Worm (Caenorhabditis elegans) whole organism, L4 larva: Measurements from ENCODE around the gene ZK856.4.

Source experiments
- ceh-62 ChIP-seq: sonication (generic microtip); optimal IDR thresholded peaks from 2 replicates; lab custom pipeline; 2017; ENCODE audit warnings: missing biosample characterization, missing genetic modification characterization
- fos-1 ChIP-seq: fragments of 150-350 bp; optimal IDR thresholded peaks from 2 replicates; lab custom pipeline; 2014; ENCODE audit warnings: missing biosample characterization, missing genetic modification characterization
- jun-1 ChIP-seq: fragments of 150-350 bp; optimal IDR thresholded peaks from 2 replicates; lab custom pipeline; 2014; ENCODE audit warnings: missing biosample characterization, missing genetic modification reagents, missing genetic modification characterization
- snpc-4 ChIP-seq: fragments of 150-350 bp; optimal IDR thresholded peaks from 2 replicates; lab custom pipeline; 2014; ENCODE audit warnings: missing biosample characterization, missing genetic modification characterization
- unc-62 ChIP-seq, 3 experiments: fragments of 150-350 bp in 1 of 3; sonication (generic microtip); optimal IDR thresholded peaks in 2 of 3; peaks in 1 of 3; 1 replicate in 1 of 3; 2 replicates in 2 of 3; lab custom pipeline; 2014 to 2017; ENCODE audit warnings: missing biosample characterization in 3 of 3, missing genetic modification characterization in 3 of 3, missing genetic modification reagents in 3 of 3, missing genotype in 1 of 3
- zfp-3 ChIP-seq: fragments of 200-800 bp; sonication (Bioruptor generic); conservative IDR thresholded peaks from 2 replicates; pipeline ENCODE4 v1.3.6; 2022; ENCODE audit warnings: missing genetic modification reagents, missing genetic modification characterization, missing compliant biosample characterization
- ztf-11 ChIP-seq: fragments of 150-350 bp; optimal IDR thresholded peaks from 2 replicates; lab custom pipeline; 2014; ENCODE audit warnings: missing biosample characterization, missing genetic modification characterization

DNA sequence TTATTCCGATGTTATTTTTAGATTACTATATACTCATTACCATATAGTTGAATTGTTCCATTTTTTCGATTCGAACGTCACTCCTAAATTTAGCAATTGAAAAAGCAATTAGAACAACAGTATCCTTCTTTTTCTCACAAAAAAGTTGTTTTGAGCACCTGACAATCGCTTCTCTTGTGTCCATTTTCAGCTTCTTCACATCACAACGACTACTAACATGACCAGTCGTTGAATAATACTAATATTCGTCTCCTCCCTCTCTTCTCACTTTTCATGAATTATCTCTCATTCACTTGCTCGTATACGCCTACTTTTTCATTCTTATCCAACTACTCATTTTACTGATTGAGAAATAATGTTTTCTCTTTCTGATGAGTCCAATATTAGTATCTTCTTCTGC lies 33.6 kb downstream of the ZK856.4 start, which contains the start of gene ZK856.14:
- no peak for TF ChIP-seq ceh-62 (tag; lab: Kevin White, UChicago)
- TF ChIP-seq ztf-11 (tag; lab: Kevin White, UChicago) = no peak
- no peak for TF ChIP-seq snpc-4 (tag; lab: Kevin White, UChicago)
- TF ChIP-seq jun-1 (tag; lab: Kevin White, UChicago) = no peak
- no peak for TF ChIP-seq unc-62 (GFP tag; optimal IDR thresholded peaks at IDR 0.05 in 1 of 2; lab: Kevin White, UChicago)
- TF ChIP-seq unc-62 (tag; optimal IDR thresholded peaks at IDR 0.05; lab: Kevin White, UChicago) = no peak
- no peak for TF ChIP-seq zfp-3 (GFP tag; lab: Robert Waterston, UW)
- no peak for TF ChIP-seq fos-1 (tag; lab: Kevin White, UChicago)
